Fruit fly (Drosophila melanogaster): ENCODE measurements around the gene FoxK.

Gene FoxK

DNA sequence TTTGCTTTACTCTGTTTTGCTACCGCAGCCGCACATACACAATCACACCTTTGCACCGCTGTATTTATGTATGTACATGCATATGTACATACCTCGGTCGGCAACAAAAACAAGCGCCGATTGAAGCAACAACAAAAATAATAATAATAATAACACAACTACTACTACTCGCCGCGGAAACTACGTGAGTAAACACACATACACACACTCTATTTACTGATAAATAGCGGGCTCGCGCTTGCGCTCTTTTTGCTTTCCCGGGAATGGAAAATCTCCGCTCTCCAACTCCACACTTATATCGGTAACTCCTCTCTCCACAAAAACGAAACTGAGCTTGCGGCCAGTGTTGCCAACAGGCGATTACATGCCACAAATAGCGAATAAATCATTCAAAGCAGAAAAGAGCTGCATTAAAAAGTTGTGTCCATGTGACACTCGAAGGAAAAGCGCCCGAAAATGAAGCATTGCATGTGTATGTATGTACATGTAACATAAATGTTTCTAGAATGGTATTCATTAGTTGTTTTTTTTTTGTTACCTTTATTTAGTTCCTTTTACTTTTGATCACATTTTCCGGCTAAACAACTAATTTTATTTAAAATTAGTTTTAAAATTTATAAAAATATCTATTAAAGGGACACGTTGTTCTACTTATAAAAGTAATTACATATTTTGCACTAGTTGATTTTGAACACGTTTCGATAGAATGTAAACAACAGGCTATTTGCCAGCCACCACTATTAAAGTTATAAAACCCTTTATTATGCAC lies 1.8 kb downstream of the FoxK start (continued):
- TF ChIP-seq Fer1 (GFP tag; optimal IDR thresholded peaks at IDR 0.05) (peak; percentile 91), fd96Cb (tag; optimal IDR thresholded peaks at IDR 0.05) (no peak), CG32532 (GFP tag; IDR thresholded peaks at IDR 0.05) (peak; percentile 38; the same call in 1 of the 2 replicates), eve (GFP tag; optimal IDR thresholded peaks at IDR 0.05) (no peak), Tbp (GFP tag; optimal IDR thresholded peaks at IDR 0.05) (no peak), stc (GFP tag; IDR thresholded peaks at IDR 0.05) (peak; percentile 58; the same call in 1 of the 2 replicates), CG34422 (GFP tag; IDR thresholded peaks at IDR 0.05) (peak; percentile 80; the same call in 1 of the 3 replicates), bigmax (GFP tag; optimal IDR thresholded peaks at IDR 0.05) (peak; percentile 58), dmrt99B (tag; optimal IDR thresholded peaks at IDR 0.05) (peak; percentile 56), CG8765 (GFP tag; IDR thresholded peaks at IDR 0.05) (no peak), CG12236 (GFP tag; optimal IDR thresholded peaks at IDR 0.05) (peak; percentile 83), Antp (GFP tag; optimal IDR thresholded peaks at IDR 0.05) (peak; percentile 35), wek (GFP tag; optimal IDR thresholded peaks at IDR 0.05) (peak; percentile 87), Oli (tag; optimal IDR thresholded peaks at IDR 0.05) (no peak), crol (GFP tag; IDR thresholded peaks at IDR 0.05) (0 out of 2 replicates have a peak, but pooled peaks have one; percentile 11), CG8089 (GFP tag; optimal IDR thresholded peaks at IDR 0.05) (peak; percentile 74), CG14050 (GFP tag; IDR thresholded peaks at IDR 0.05) (peak; percentile 48; the same call in 1 of the 3 replicates), BtbVII (GFP tag; optimal IDR thresholded peaks at IDR 0.05) (peak; percentile 73), esg (GFP tag; conservative IDR thresholded peaks at IDR 0.05) (no peak), MTF-1 (GFP tag; optimal IDR thresholded peaks at IDR 0.05; ENCODE audit: borderline replicate concordance) (peak; percentile 86), fru (optimal IDR thresholded peaks at IDR 0.05) (no peak), CG1529 (GFP tag; optimal IDR thresholded peaks at IDR 0.05) (peak; percentile 72), h (optimal IDR thresholded peaks at IDR 0.05) (no peak), CG2712 (tag; optimal IDR thresholded peaks at IDR 0.05) (peak; percentile 35), PHDP (tag; optimal IDR thresholded peaks at IDR 0.05) (peak; percentile 55), chm (GFP tag; IDR thresholded peaks at IDR 0.05) (no peak; the same call in none of the 2 replicates), slp2 (GFP tag; optimal IDR thresholded peaks at IDR 0.05) (peak; percentile 52), CG14667 (GFP tag; IDR thresholded peaks at IDR 0.05) (no peak), sens-2 (GFP tag; IDR thresholded peaks at IDR 0.05) (peak; percentile 68), aop (GFP tag; IDR thresholded peaks at IDR 0.05) (no peak), CG4854 (GFP tag; optimal IDR thresholded peaks at IDR 0.05) (peak; percentile 34), CG30020 (tag; optimal IDR thresholded peaks at IDR 0.05) (no peak), zen (tag; optimal IDR thresholded peaks at IDR 0.05) (peak; percentile 31), CG10959 (GFP tag; IDR thresholded peaks at IDR 0.05) (no peak), CG9727 (GFP tag; optimal IDR thresholded peaks at IDR 0.05) (peak; percentile 77), croc (GFP tag; conservative IDR thresholded peaks at IDR 0.05) (no peak), z (GFP tag; IDR thresholded peaks at IDR 0.05) (no peak), trem (tag; optimal IDR thresholded peaks at IDR 0.05) (no peak), CG8281 (tag; optimal IDR thresholded peaks at IDR 0.05) (peak; percentile 64), CG10979 (tag; optimal IDR thresholded peaks at IDR 0.05) (peak; percentile 26), CG15479 (GFP tag; optimal IDR thresholded peaks at IDR 0.05) (peak; percentile 86), lab (GFP tag; optimal IDR thresholded peaks at IDR 0.05) (peak; percentile 92), eyg (GFP tag; optimal IDR thresholded peaks at IDR 0.05) (peak; percentile 33), CG11696 (GFP tag; IDR thresholded peaks at IDR 0.05) (0 out of 2 replicates have a peak, but pooled peaks have one; percentile 26), Dip3 (GFP tag; optimal IDR thresholded peaks at IDR 0.05) (peak; percentile 31), scrt (GFP tag; optimal IDR thresholded peaks at IDR 0.05) (peak; percentile 78), tll (GFP tag; optimal IDR thresholded peaks at IDR 0.05) (peak in 1 of 2 experiments; percentile 56), chn (GFP tag; optimal IDR thresholded peaks at IDR 0.05) (no peak), HLH54F (GFP tag; optimal IDR thresholded peaks at IDR 0.05) (peak; percentile 38), schlank (tag; optimal IDR thresholded peaks at IDR 0.05) (peak; percentile 85)
